Fruit fly (Drosophila melanogaster) whole organism, embryonic: Measurements from ENCODE around the gene CG8112.

Experiments
- Ada2b ChIP-seq: fragments of 200-800 bp; sonication (Bioruptor generic); IDR thresholded peaks from 2 replicates; pipeline ENCODE4 v1.3.6; 2022; ENCODE audit warnings: missing biosample characterization, missing genetic modification characterization
- pan ChIP-seq, 4 experiments: fragments of >200 bp in 3 of 4; fragments of 200-800 bp in 1 of 4; sonication (Bioruptor generic) in 1 of 4; optimal IDR thresholded peaks in 3 of 4; IDR thresholded peaks in 1 of 4; 2 replicates each; pipeline versions ENCODE4 v1.3.6 to Lab custom; 2017 to 2022; ENCODE audit warnings: missing biosample characterization in 2 of 4, missing genetic modification characterization in 2 of 4, mixed read lengths in 1 of 4

DNA sequence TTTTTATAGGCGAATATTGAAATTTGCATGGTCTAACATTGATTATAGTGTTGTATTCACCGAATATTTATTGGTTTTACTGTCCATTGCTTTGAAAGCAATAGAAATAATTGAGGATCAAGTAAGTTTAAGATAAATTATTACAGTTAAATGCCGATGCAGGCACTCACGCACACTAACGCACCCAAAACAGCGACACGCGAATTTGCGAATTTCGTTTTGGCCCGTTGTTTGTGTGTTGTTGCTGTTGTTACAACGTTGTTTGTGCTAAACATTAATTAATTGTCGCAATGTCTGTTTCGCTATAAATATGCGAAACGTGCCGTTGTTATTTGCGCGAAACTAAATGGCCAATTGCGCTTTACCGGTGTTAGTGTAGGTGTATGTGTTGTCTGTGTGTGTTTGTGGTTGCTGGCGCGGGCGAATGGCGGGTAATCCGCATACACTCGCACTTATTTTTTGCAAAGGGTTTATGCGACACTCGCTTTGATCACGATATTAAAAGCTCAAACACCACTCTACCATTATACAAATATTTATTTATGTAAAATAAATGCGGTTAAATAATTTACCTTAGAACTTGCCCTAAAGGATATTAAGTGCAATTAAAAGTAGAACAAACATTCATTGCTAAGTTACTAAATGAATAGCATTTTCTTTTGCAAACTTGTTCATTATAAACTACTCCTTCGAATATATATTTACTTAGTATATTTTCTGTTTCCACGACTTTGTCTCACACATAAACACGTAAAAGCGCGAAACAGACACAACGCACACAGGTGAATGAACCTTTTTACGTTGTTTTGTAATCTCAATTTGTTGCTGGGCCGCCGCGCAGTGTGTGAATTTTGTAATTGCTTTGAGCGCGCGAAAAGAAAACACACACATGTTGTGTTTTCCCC is 35.4 kb downstream of the CG8112 start:
- no peak for TF ChIP-seq pan (optimal IDR thresholded peaks at IDR 0.05; lab: Kevin White, UChicago)
- no peak for TF ChIP-seq pan (GFP tag; optimal IDR thresholded peaks at IDR 0.05 in 1 of 2, IDR thresholded peaks at IDR 0.05 in 1 of 2)
- TF ChIP-seq Ada2b (GFP tag; lab: Robert Waterston, UW) = no peak
